Fruit fly (Drosophila melanogaster) whole organism, embryonic: Measurements from ENCODE around the gene Send2.
A peak's percentile ranks its signal among the peaks of the same experiment; 100 is the strongest.

ENCODE experiments used
- ATbp ChIP-seq: fragments of 200-800 bp; sonication (Bioruptor generic); optimal IDR thresholded peaks from 2 replicates; lab custom pipeline; 2017; ENCODE audit warnings: missing biosample characterization, mild to moderate bottlenecking, missing genetic modification characterization, missing genetic modification reagents
- Adf1 ChIP-seq: fragments of 200-800 bp; sonication (Bioruptor generic); IDR thresholded peaks from 2 replicates; pipeline ENCODE4 v1.3.6; 2022; ENCODE audit warnings: missing biosample characterization, missing genetic modification characterization
- Atf6 ChIP-seq: fragments of 200-800 bp; sonication (Bioruptor generic); IDR thresholded peaks from 2 replicates; pipeline ENCODE4 v1.3.6; 2022; ENCODE audit warnings: missing biosample characterization, missing genetic modification characterization
- BEAF-32 ChIP-seq: fragments of 200-800 bp; sonication (Bioruptor generic); optimal IDR thresholded peaks from 3 replicates; lab custom pipeline; 2017; ENCODE audit warnings: missing biosample characterization, missing genetic modification characterization, mild to moderate bottlenecking, moderate library complexity, missing genetic modification reagents
- CG10209 ChIP-seq: fragments of 200-800 bp; sonication (Bioruptor generic); optimal IDR thresholded peaks from 3 replicates; lab custom pipeline; 2017; ENCODE audit warnings: missing biosample characterization, mild to moderate bottlenecking, missing genetic modification characterization, missing genetic modification reagents
- CG10267 ChIP-seq: fragments of 200-800 bp; sonication (Bioruptor generic); optimal IDR thresholded peaks from 2 replicates; lab custom pipeline; 2018; ENCODE audit warnings: missing biosample characterization, mild to moderate bottlenecking, missing genetic modification characterization, moderate library complexity
- CG10274 ChIP-seq: fragments of 200-800 bp; sonication (Bioruptor generic); optimal IDR thresholded peaks from 3 replicates; lab custom pipeline; 2017; ENCODE audit warnings: missing biosample characterization, mild to moderate bottlenecking, missing genetic modification characterization
- CG10462 ChIP-seq: fragments of 200-800 bp; sonication (Bioruptor generic); optimal IDR thresholded peaks from 2 replicates; lab custom pipeline; 2016; ENCODE audit warnings: missing biosample characterization, missing genetic modification characterization
- CG10565 ChIP-seq: fragments of 200-800 bp; sonication (Bioruptor generic); optimal IDR thresholded peaks from 3 replicates; lab custom pipeline; 2016; ENCODE audit warnings: missing biosample characterization, mild to moderate bottlenecking, missing genetic modification characterization
- CG10959 ChIP-seq: fragments of 200-800 bp; sonication (Bioruptor generic); IDR thresholded peaks from 2 replicates; pipeline ENCODE4 v1.3.6; 2022; ENCODE audit warnings: missing biosample characterization, missing genetic modification characterization
- CG11723 ChIP-seq: fragments of 200-800 bp; sonication (Bioruptor generic); optimal IDR thresholded peaks from 2 replicates; lab custom pipeline; 2017; ENCODE audit warnings: missing biosample characterization, mild to moderate bottlenecking, missing genetic modification characterization
- CG1233 ChIP-seq: fragments of 200-800 bp; sonication (Bioruptor generic); optimal IDR thresholded peaks from 4 replicates; lab custom pipeline; 2018; ENCODE audit warnings: missing biosample characterization, mild to moderate bottlenecking, missing genetic modification characterization
- CG12942 ChIP-seq: fragments of 200-800 bp; sonication (Bioruptor generic); optimal IDR thresholded peaks from 3 replicates; lab custom pipeline; 2016; ENCODE audit warnings: missing biosample characterization, missing genetic modification characterization
- CG13624 ChIP-seq: fragments of 200-800 bp; sonication (Bioruptor generic); optimal IDR thresholded peaks from 2 replicates; lab custom pipeline; 2016; ENCODE audit warnings: missing biosample characterization, missing genetic modification characterization
- CG13775 ChIP-seq: fragments of 200-800 bp; sonication (Bioruptor generic); optimal IDR thresholded peaks from 3 replicates; lab custom pipeline; 2017; ENCODE audit warnings: missing biosample characterization, mild to moderate bottlenecking, missing genetic modification characterization
- CG14710 ChIP-seq: fragments of 200-800 bp; sonication (Bioruptor generic); optimal IDR thresholded peaks from 3 replicates; lab custom pipeline; 2019; ENCODE audit warnings: missing biosample characterization, mild to moderate bottlenecking, missing genetic modification characterization, moderate library complexity
- CG15601 ChIP-seq: fragments of 200-800 bp; sonication (Bioruptor generic); optimal IDR thresholded peaks from 3 replicates; lab custom pipeline; 2019; ENCODE audit warnings: missing biosample characterization, mild to moderate bottlenecking, missing genetic modification characterization, moderate library complexity
- CG17802 ChIP-seq: fragments of 200-800 bp; sonication (Bioruptor generic); optimal IDR thresholded peaks from 2 replicates; lab custom pipeline; 2018; ENCODE audit warnings: missing biosample characterization, mild to moderate bottlenecking, missing genetic modification characterization, moderate library complexity
- CG18619 ChIP-seq: fragments of 200-800 bp; sonication (Bioruptor generic); optimal IDR thresholded peaks from 3 replicates; lab custom pipeline; 2017; ENCODE audit warnings: missing biosample characterization, mild to moderate bottlenecking, missing genetic modification characterization
- CG18764 ChIP-seq: fragments of 200-800 bp; sonication (Bioruptor generic); optimal IDR thresholded peaks from 3 replicates; lab custom pipeline; 2016; ENCODE audit warnings: missing biosample characterization, missing genetic modification characterization
- CG6175 ChIP-seq: fragments of 200-800 bp; sonication (Bioruptor generic); IDR thresholded peaks from 3 replicates; pipeline ENCODE4 v1.3.6; 2022; ENCODE audit warnings: missing biosample characterization, missing genetic modification characterization
- CG7556 ChIP-seq: fragments of 200-800 bp; sonication (Bioruptor generic); optimal IDR thresholded peaks from 2 replicates; lab custom pipeline; 2017; ENCODE audit warnings: missing biosample characterization, mild to moderate bottlenecking, missing genetic modification characterization
- CG8944 ChIP-seq: fragments of 200-800 bp; sonication (Bioruptor generic); optimal IDR thresholded peaks from 3 replicates; lab custom pipeline; 2016; ENCODE audit warnings: missing biosample characterization, missing genetic modification characterization
- Dfd ChIP-seq, 2 experiments: fragments of >200 bp; optimal IDR thresholded peaks; 2 replicates each; lab custom pipeline; 2017; ENCODE audit warnings: missing biosample characterization in 2 of 2, missing genetic modification characterization in 2 of 2
- Dll ChIP-seq: fragments of 200-800 bp; sonication (Bioruptor generic); IDR thresholded peaks from 4 replicates; pipeline ENCODE4 v1.3.6; 2022; ENCODE audit warnings: missing biosample characterization, missing genetic modification characterization; ENCODE audit not compliant: partially characterized antibody
- Gug ChIP-seq: fragments of 200-800 bp; sonication (Bioruptor generic); IDR thresholded peaks from 4 replicates; pipeline ENCODE4 v1.3.6; 2022; ENCODE audit warnings: missing biosample characterization, missing genetic modification characterization
- HmgZ ChIP-seq: fragments of 200-800 bp; sonication (Bioruptor generic); optimal IDR thresholded peaks from 2 replicates; lab custom pipeline; 2018; ENCODE audit warnings: missing biosample characterization, mild to moderate bottlenecking, missing genetic modification characterization
- Jarid2 ChIP-seq: fragments of 200-800 bp; sonication (Bioruptor generic); optimal IDR thresholded peaks from 3 replicates; lab custom pipeline; 2017; ENCODE audit warnings: mild to moderate bottlenecking, missing biosample characterization, missing genetic modification reagents, missing genetic modification characterization
- MESR4 ChIP-seq: fragments of 200-800 bp; sonication (Bioruptor generic); optimal IDR thresholded peaks from 2 replicates; lab custom pipeline; 2018; ENCODE audit warnings: missing biosample characterization, mild to moderate bottlenecking, missing genetic modification characterization, moderate library complexity
- Mes4 ChIP-seq: fragments of 200-800 bp; sonication (Bioruptor generic); optimal IDR thresholded peaks from 2 replicates; lab custom pipeline; 2016; ENCODE audit warnings: missing biosample characterization, missing genetic modification characterization
- Nf-YA ChIP-seq: fragments of 200-800 bp; sonication (Bioruptor generic); IDR thresholded peaks from 2 replicates; pipeline ENCODE4 v1.3.6; 2022; ENCODE audit warnings: missing biosample characterization, missing genetic modification characterization
- Pdp1 ChIP-seq, 2 experiments: fragments of 200-800 bp; sonication (Bioruptor generic); optimal IDR thresholded peaks; 3 replicates each; lab custom pipeline; 2016; ENCODE audit warnings: missing biosample characterization in 2 of 2, missing genetic modification characterization in 2 of 2, mild to moderate bottlenecking in 1 of 2, moderate library complexity in 1 of 2
- Rfx ChIP-seq: fragments of 200-800 bp; sonication (Bioruptor generic); IDR thresholded peaks from 2 replicates; pipeline ENCODE4 v1.3.6; 2022; ENCODE audit warnings: missing biosample characterization, missing genetic modification characterization
- Sin3A ChIP-seq: fragments of >200 bp; optimal IDR thresholded peaks from 2 replicates; lab custom pipeline; 2018
- Spps ChIP-seq: fragments of 200-800 bp; sonication (Bioruptor generic); optimal IDR thresholded peaks from 2 replicates; lab custom pipeline; 2018; ENCODE audit warnings: missing biosample characterization, mild to moderate bottlenecking, missing genetic modification characterization
- ash1 ChIP-seq: fragments of 200-800 bp; sonication (Bioruptor generic); optimal IDR thresholded peaks from 2 replicates; lab custom pipeline; 2018; ENCODE audit warnings: missing biosample characterization, mild to moderate bottlenecking, missing genetic modification characterization
- bowl ChIP-seq: fragments of 200-800 bp; sonication (Bioruptor generic); IDR thresholded peaks from 2 replicates; pipeline ENCODE4 v1.3.6; 2022; ENCODE audit warnings: missing biosample characterization, missing genetic modification characterization
- cad ChIP-seq: fragments of >200 bp; optimal IDR thresholded peaks from 2 replicates; lab custom pipeline; 2017; ENCODE audit warnings: missing biosample characterization, missing genetic modification characterization
- chm ChIP-seq: fragments of 200-800 bp; sonication (Bioruptor generic); IDR thresholded peaks from 2 replicates; pipeline ENCODE4 v1.3.6; 2022; ENCODE audit warnings: missing biosample characterization, missing genetic modification characterization
- da ChIP-seq: fragments of 200-800 bp; sonication (Bioruptor generic); optimal IDR thresholded peaks from 2 replicates; lab custom pipeline; 2016; ENCODE audit warnings: missing biosample characterization, missing genetic modification characterization
- dati ChIP-seq: fragments of 200-800 bp; sonication (Bioruptor generic); IDR thresholded peaks from 2 replicates; pipeline ENCODE4 v1.3.6; 2022; ENCODE audit warnings: missing biosample characterization, missing genetic modification characterization
- fd64A ChIP-seq: fragments of 200-800 bp; sonication (Bioruptor generic); optimal IDR thresholded peaks from 3 replicates; lab custom pipeline; 2018; ENCODE audit warnings: missing biosample characterization, mild to moderate bottlenecking, missing genetic modification characterization
- fu2 ChIP-seq: fragments of 200-800 bp; sonication (Bioruptor generic); optimal IDR thresholded peaks from 2 replicates; lab custom pipeline; 2016; ENCODE audit warnings: missing biosample characterization, missing genetic modification characterization
- gcm ChIP-seq: fragments of 200-800 bp; sonication (Bioruptor generic); optimal IDR thresholded peaks from 2 replicates; lab custom pipeline; 2019; ENCODE audit warnings: missing biosample characterization, mild to moderate bottlenecking, missing genetic modification characterization, moderate library complexity
- gro ChIP-seq: fragments of 200-800 bp; sonication (Bioruptor generic); optimal IDR thresholded peaks from 2 replicates; lab custom pipeline; 2016; ENCODE audit warnings: missing biosample characterization, missing genetic modification characterization
- insv ChIP-seq, 2 experiments: fragments of 200-800 bp; sonication (Bioruptor generic); optimal IDR thresholded peaks; 3 replicates each; lab custom pipeline; 2016 to 2018; ENCODE audit warnings: missing biosample characterization in 2 of 2, missing genetic modification characterization in 2 of 2
- mam ChIP-seq: fragments of 200-800 bp; sonication (Bioruptor generic); optimal IDR thresholded peaks from 3 replicates; lab custom pipeline; 2016; ENCODE audit warnings: missing biosample characterization, missing genetic modification characterization
- oc ChIP-seq: fragments of 200-800 bp; sonication (Bioruptor generic); optimal IDR thresholded peaks from 2 replicates; lab custom pipeline; 2018; ENCODE audit warnings: missing biosample characterization, mild to moderate bottlenecking, missing genetic modification characterization, moderate library complexity
- sna ChIP-seq: fragments of 200-800 bp; sonication (Bioruptor generic); IDR thresholded peaks from 2 replicates; pipeline ENCODE4 v1.3.6; 2022; ENCODE audit warnings: missing biosample characterization, missing genetic modification characterization; ENCODE audit not compliant: partially characterized antibody
- tap ChIP-seq: fragments of 200-800 bp; optimal IDR thresholded peaks from 3 replicates; lab custom pipeline; 2019; ENCODE audit warnings: missing biosample characterization, mild to moderate bottlenecking, missing genetic modification characterization, moderate library complexity

The Send2 gene

DNA sequence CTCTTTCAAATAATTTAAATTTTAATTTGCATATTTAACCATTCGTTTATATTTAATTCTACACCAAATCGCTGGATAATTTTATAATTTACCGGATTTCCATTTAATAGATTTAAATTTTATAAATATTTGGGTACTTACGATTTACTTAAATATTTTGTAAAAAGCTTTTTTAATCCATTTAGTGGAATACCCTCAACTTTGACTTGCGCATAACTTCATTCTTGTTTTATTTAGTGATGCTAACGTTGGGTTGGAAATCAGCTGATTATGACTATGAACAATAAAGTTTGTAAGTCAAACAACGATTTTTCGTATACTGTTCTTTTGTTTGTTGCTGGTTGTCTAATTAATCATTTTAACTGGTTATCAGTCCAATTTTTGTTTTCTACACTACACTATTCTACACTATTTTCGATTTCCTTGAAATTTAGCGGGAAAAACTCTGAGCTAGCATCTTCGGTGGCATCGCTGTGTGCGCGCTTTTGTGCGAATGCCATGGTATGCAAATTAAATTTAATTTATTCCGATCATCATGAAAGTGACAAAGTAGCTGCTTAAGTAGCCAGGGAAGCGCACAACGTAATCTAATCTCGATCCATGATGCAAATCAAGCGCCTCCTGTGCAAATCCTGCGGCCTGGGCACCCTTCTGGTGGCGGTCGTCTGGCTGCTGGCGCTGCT is 12.4 kb upstream of the Send2 start, which contains the start of gene Pgant35A:
Gene Pgant35A (plus strand): TSS at position 473 of the 683 bp plus-strand sequence.
- no peak for TF ChIP-seq Gug
- TF ChIP-seq gro (GFP tag; lab: Kevin White, UChicago): peak; percentile 34
- no peak for TF ChIP-seq Nf-YA (GFP tag; lab: Robert Waterston, UW)
- TF ChIP-seq fd64A (GFP tag; lab: Kevin White, UChicago): no peak
- TF ChIP-seq HmgZ: peak; percentile 46
- TF ChIP-seq mam: peak; percentile 33
- no peak for TF ChIP-seq Adf1 (GFP tag; lab: Robert Waterston, UW)
- TF ChIP-seq ATbp: no peak
- peak; percentile 28 for TF ChIP-seq fu2 (GFP tag; lab: Kevin White, UChicago)
- TF ChIP-seq Sin3A (lab: Kevin White, UChicago): peak; percentile 36
- peak; percentile 31 for TF ChIP-seq tap (tag; lab: Kevin White, UChicago)
- TF ChIP-seq CG12942 (GFP tag; lab: Kevin White, UChicago): no peak
- TF ChIP-seq Jarid2 (GFP tag; lab: Kevin White, UChicago): no peak
- peak; percentile 51 for TF ChIP-seq CG10267 (tag; lab: Kevin White, UChicago)
- TF ChIP-seq CG10462 (GFP tag; lab: Kevin White, UChicago): no peak
- no peak for TF ChIP-seq dati (GFP tag; lab: Robert Waterston, UW)
- no peak for TF ChIP-seq da
- TF ChIP-seq CG8944: no peak
- no peak for TF ChIP-seq insv (GFP tag; optimal IDR thresholded peaks at IDR 0.05; lab: Kevin White, UChicago)
- TF ChIP-seq CG10565 (GFP tag; lab: Kevin White, UChicago): no peak
- no peak for TF ChIP-seq cad (GFP tag; lab: Kevin White, UChicago)
- no peak for TF ChIP-seq CG18764
- no peak for TF ChIP-seq Mes4 (GFP tag; lab: Kevin White, UChicago)
- TF ChIP-seq CG1233 (GFP tag; lab: Kevin White, UChicago): no peak
- TF ChIP-seq ash1 (GFP tag; lab: Kevin White, UChicago): no peak
- 0 out of 4 replicates have a peak, but pooled peaks have one; percentile 20 for TF ChIP-seq Dll (GFP tag; lab: Robert Waterston, UW)
- peak; percentile 44; the same call in 1 of the 2 replicates for TF ChIP-seq Atf6
- TF ChIP-seq Spps: no peak
- peak; percentile 57 for TF ChIP-seq CG7556
- TF ChIP-seq oc (tag; lab: Kevin White, UChicago): no peak
- TF ChIP-seq CG10209: no peak
- TF ChIP-seq bowl (GFP tag; lab: Robert Waterston, UW): no peak
- TF ChIP-seq gcm (GFP tag; lab: Kevin White, UChicago): peak; percentile 56
- peak; percentile 87 for TF ChIP-seq MESR4
- no peak for TF ChIP-seq sna (GFP tag; lab: Robert Waterston, UW)
- peak; percentile 50 for TF ChIP-seq CG13775 (GFP tag; lab: Kevin White, UChicago)
- TF ChIP-seq CG10274: no peak
- no peak for TF ChIP-seq CG10959 (GFP tag; lab: Robert Waterston, UW)
- TF ChIP-seq Dfd (GFP tag; optimal IDR thresholded peaks at IDR 0.05; lab: Kevin White, UChicago): no peak
- no peak for TF ChIP-seq CG11723 (GFP tag; lab: Kevin White, UChicago)
- TF ChIP-seq CG13624 (GFP tag; lab: Kevin White, UChicago): peak; percentile 28
- no peak for TF ChIP-seq CG6175
- TF ChIP-seq CG18619 (GFP tag; lab: Kevin White, UChicago): peak; percentile 24
- TF ChIP-seq CG14710 (tag; lab: Kevin White, UChicago): peak; percentile 44
- peak; percentile 57; the same call in 1 of the 2 replicates for TF ChIP-seq Rfx (GFP tag; lab: Robert Waterston, UW)
- TF ChIP-seq CG17802 (tag; lab: Kevin White, UChicago): no peak
- TF ChIP-seq CG15601 (tag; lab: Kevin White, UChicago): no peak
- peak; percentile 6 to 21 for TF ChIP-seq Pdp1 (GFP tag; optimal IDR thresholded peaks at IDR 0.05; lab: Kevin White, UChicago)
- peak; percentile 32 for TF ChIP-seq BEAF-32 (GFP tag; lab: Kevin White, UChicago)
- TF ChIP-seq chm (GFP tag; lab: Robert Waterston, UW): no peak
